Fruit fly (Drosophila melanogaster) whole organism, embryonic: ENCODE results near the gene CG15435.

Experiments
- Bgb ChIP-seq: fragments of 200-800 bp; sonication (Bioruptor generic); IDR thresholded peaks from 2 replicates; pipeline ENCODE4 v1.3.6; 2022; ENCODE audit warnings: missing biosample characterization, missing genetic modification characterization; ENCODE audit not compliant: partially characterized antibody
- CG1024 ChIP-seq: fragments of 200-800 bp; sonication (Bioruptor generic); IDR thresholded peaks from 2 replicates; pipeline ENCODE4 v1.3.6; 2022; ENCODE audit warnings: missing biosample characterization, missing genetic modification characterization
- CG10979 ChIP-seq: fragments of 200-800 bp; sonication (Bioruptor generic); optimal IDR thresholded peaks from 2 replicates; lab custom pipeline; 2018; ENCODE audit warnings: missing biosample characterization, mild to moderate bottlenecking, missing genetic modification characterization, moderate library complexity
- CG11085 ChIP-seq: fragments of 200-800 bp; sonication (Bioruptor generic); IDR thresholded peaks from 2 replicates; pipeline ENCODE4 v1.3.6; 2022; ENCODE audit warnings: missing biosample characterization, missing genetic modification characterization
- CG14860 ChIP-seq: fragments of 200-800 bp; sonication (Bioruptor generic); IDR thresholded peaks from 3 replicates; pipeline ENCODE4 v1.3.6; 2022; ENCODE audit warnings: missing biosample characterization, missing genetic modification characterization; ENCODE audit not compliant: partially characterized antibody
- CG1603 ChIP-seq: fragments of 200-800 bp; sonication (Bioruptor generic); optimal IDR thresholded peaks from 2 replicates; lab custom pipeline; 2019; ENCODE audit warnings: missing biosample characterization, mild to moderate bottlenecking, missing genetic modification characterization, moderate library complexity
- CG17612 ChIP-seq: fragments of 200-800 bp; sonication (Bioruptor generic); IDR thresholded peaks from 2 replicates; pipeline ENCODE4 v1.3.6; 2022; ENCODE audit warnings: missing biosample characterization, missing genetic modification characterization
- CG18599 ChIP-seq: fragments of 200-800 bp; sonication (Bioruptor generic); optimal IDR thresholded peaks from 3 replicates; lab custom pipeline; 2017; ENCODE audit warnings: missing biosample characterization, missing genetic modification characterization, mild to moderate bottlenecking, moderate library complexity, missing genetic modification reagents
- CG30431 ChIP-seq: fragments of 200-800 bp; sonication (Bioruptor generic); optimal IDR thresholded peaks from 2 replicates; lab custom pipeline; 2017; ENCODE audit warnings: missing biosample characterization, missing genetic modification characterization
- CG34376 ChIP-seq: fragments of 200-800 bp; sonication (Bioruptor generic); optimal IDR thresholded peaks from 2 replicates; lab custom pipeline; 2018; ENCODE audit warnings: missing biosample characterization, mild to moderate bottlenecking, missing genetic modification characterization
- CG3726 ChIP-seq: fragments of 200-800 bp; sonication (Bioruptor generic); IDR thresholded peaks from 3 replicates; pipeline ENCODE4, ENCODE4 v1.3.6; 2022; ENCODE audit warnings: missing biosample characterization, missing genetic modification characterization
- CG42726 ChIP-seq: fragments of 200-800 bp; sonication (Bioruptor generic); IDR thresholded peaks from 2 replicates; pipeline ENCODE4 v1.3.6; 2022; ENCODE audit warnings: missing biosample characterization, missing genetic modification characterization; ENCODE audit not compliant: partially characterized antibody
- CG4328 ChIP-seq: fragments of 200-800 bp; sonication (Bioruptor generic); optimal IDR thresholded peaks from 3 replicates; lab custom pipeline; 2017; ENCODE audit warnings: missing biosample characterization, missing genetic modification reagents, missing genetic modification characterization
- CG4404 ChIP-seq: fragments of 200-800 bp; sonication (Bioruptor generic); IDR thresholded peaks from 2 replicates; pipeline ENCODE4 v1.3.6; 2022; ENCODE audit warnings: missing biosample characterization, missing genetic modification characterization
- CG7839 ChIP-seq: fragments of 200-800 bp; sonication (Bioruptor generic); optimal IDR thresholded peaks from 3 replicates; lab custom pipeline; 2018; ENCODE audit warnings: missing biosample characterization, mild to moderate bottlenecking, missing genetic modification characterization, moderate library complexity
- CG8281 ChIP-seq: fragments of 200-800 bp; sonication (Bioruptor generic); optimal IDR thresholded peaks from 2 replicates; lab custom pipeline; 2018; ENCODE audit warnings: missing biosample characterization, mild to moderate bottlenecking, missing genetic modification characterization, moderate library complexity
- CG8359 ChIP-seq: fragments of 200-800 bp; sonication (Bioruptor generic); optimal IDR thresholded peaks from 2 replicates; lab custom pipeline; 2017; ENCODE audit warnings: missing biosample characterization, mild to moderate bottlenecking, missing genetic modification characterization, borderline replicate concordance
- CG9876 ChIP-seq: fragments of 200-800 bp; sonication (Bioruptor generic); optimal IDR thresholded peaks from 2 replicates; lab custom pipeline; 2016; ENCODE audit warnings: missing biosample characterization, missing genetic modification characterization
- Dfd ChIP-seq, 2 experiments: fragments of >200 bp; optimal IDR thresholded peaks; 2 replicates each; lab custom pipeline; 2017; ENCODE audit warnings: missing biosample characterization in 2 of 2, missing genetic modification characterization in 2 of 2
- Ets65A ChIP-seq: fragments of 200-800 bp; sonication (Bioruptor generic); peaks from one replicate; lab custom pipeline; 2016; ENCODE audit warnings: missing biosample characterization, missing genetic modification characterization
- Gug ChIP-seq: fragments of 200-800 bp; sonication (Bioruptor generic); IDR thresholded peaks from 4 replicates; pipeline ENCODE4 v1.3.6; 2022; ENCODE audit warnings: missing biosample characterization, missing genetic modification characterization
- MTF-1 ChIP-seq: fragments of 200-800 bp; sonication (Bioruptor generic); optimal IDR thresholded peaks from 2 replicates; lab custom pipeline; 2018; ENCODE audit warnings: missing biosample characterization, mild to moderate bottlenecking, missing genetic modification characterization, borderline replicate concordance
- Myb ChIP-seq: fragments of 200-800 bp; sonication (Bioruptor generic); optimal IDR thresholded peaks from 2 replicates; lab custom pipeline; 2016; ENCODE audit warnings: missing biosample characterization, missing genetic modification characterization
- NFAT ChIP-seq: fragments of 200-800 bp; sonication (Bioruptor generic); IDR thresholded peaks from 2 replicates; pipeline ENCODE4 v1.3.6; 2022; ENCODE audit warnings: missing biosample characterization, missing genetic modification characterization
- Scr ChIP-seq: fragments of 200-800 bp; sonication (Bioruptor generic); IDR thresholded peaks from 2 replicates; pipeline ENCODE4 v1.3.6; 2022; ENCODE audit warnings: missing biosample characterization, missing genetic modification characterization; ENCODE audit not compliant: partially characterized antibody
- Side ChIP-seq: fragments of 200-800 bp; sonication (Bioruptor generic); optimal IDR thresholded peaks from 2 replicates; lab custom pipeline; 2016; ENCODE audit warnings: missing biosample characterization, missing genetic modification characterization
- Tbp ChIP-seq: fragments of >200 bp; optimal IDR thresholded peaks from 2 replicates; lab custom pipeline; 2018; ENCODE audit warnings: missing biosample characterization, missing genetic modification characterization
- al ChIP-seq: fragments of 200-800 bp; sonication (Bioruptor generic); IDR thresholded peaks from 2 replicates; pipeline ENCODE4 v1.3.6; 2022; ENCODE audit warnings: missing biosample characterization, missing genetic modification characterization
- bbx ChIP-seq: fragments of 200-800 bp; sonication (Bioruptor generic); IDR thresholded peaks from 2 replicates; pipeline ENCODE4 v1.3.6; 2022; ENCODE audit warnings: missing biosample characterization, missing genetic modification characterization; ENCODE audit not compliant: partially characterized antibody
- btn ChIP-seq: fragments of 200-800 bp; sonication (Bioruptor generic); optimal IDR thresholded peaks from 2 replicates; lab custom pipeline; 2016; ENCODE audit warnings: missing biosample characterization, missing genetic modification characterization
- cad ChIP-seq: fragments of >200 bp; optimal IDR thresholded peaks from 2 replicates; lab custom pipeline; 2017; ENCODE audit warnings: missing biosample characterization, missing genetic modification characterization
- chn ChIP-seq: fragments of 200-800 bp; sonication (Bioruptor generic); optimal IDR thresholded peaks from 2 replicates; lab custom pipeline; 2016; ENCODE audit warnings: missing biosample characterization, missing genetic modification characterization
- dimm ChIP-seq: fragments of 200-800 bp; sonication (Bioruptor generic); IDR thresholded peaks from 2 replicates; pipeline ENCODE4 v1.3.6; 2022; ENCODE audit warnings: missing biosample characterization, missing genetic modification characterization
- dm ChIP-seq: fragments of 200-800 bp; sonication (Bioruptor generic); optimal IDR thresholded peaks from 3 replicates; lab custom pipeline; 2016; ENCODE audit warnings: missing biosample characterization, missing genetic modification characterization
- eve ChIP-seq, 2 experiments: fragments of >200 bp; optimal IDR thresholded peaks; 2 replicates each; lab custom pipeline; 2017; ENCODE audit warnings: missing biosample characterization in 2 of 2, missing genetic modification characterization in 2 of 2
- ftz-f1 ChIP-seq: fragments of 200-800 bp; sonication (Bioruptor generic); optimal IDR thresholded peaks from 2 replicates; lab custom pipeline; 2016; ENCODE audit warnings: missing biosample characterization, missing genetic modification characterization
- gsb-n ChIP-seq: fragments of 200-800 bp; sonication (Bioruptor generic); optimal IDR thresholded peaks from 3 replicates; lab custom pipeline; 2018; ENCODE audit warnings: missing biosample characterization, mild to moderate bottlenecking, missing genetic modification characterization
- her ChIP-seq: fragments of 200-800 bp; sonication (Bioruptor generic); optimal IDR thresholded peaks from 2 replicates; lab custom pipeline; 2016; ENCODE audit warnings: missing biosample characterization, missing genetic modification characterization
- hkb ChIP-seq, 2 experiments: fragments of 200-800 bp in 1 of 2; fragments of >200 bp in 1 of 2; sonication (Bioruptor generic) in 1 of 2; IDR thresholded peaks in 1 of 2; optimal IDR thresholded peaks in 1 of 2; 2 replicates each; pipeline versions ENCODE4 v1.3.6 to Lab custom; 2017 to 2022; ENCODE audit warnings: missing biosample characterization in 1 of 2, missing genetic modification characterization in 1 of 2
- kni ChIP-seq: fragments of 200-800 bp; sonication (Bioruptor generic); optimal IDR thresholded peaks from 3 replicates; lab custom pipeline; 2017; ENCODE audit warnings: mild to moderate bottlenecking, missing biosample characterization, missing genetic modification reagents, missing genetic modification characterization
- mld ChIP-seq: fragments of 200-800 bp; sonication (Bioruptor generic); IDR thresholded peaks from 3 replicates; pipeline ENCODE4 v1.3.6; 2022; ENCODE audit warnings: missing biosample characterization, missing genetic modification characterization; ENCODE audit not compliant: partially characterized antibody
- otp ChIP-seq: fragments of 200-800 bp; sonication (Bioruptor generic); IDR thresholded peaks from 3 replicates; pipeline ENCODE4, ENCODE4 v1.3.6; 2022; ENCODE audit warnings: missing biosample characterization, missing genetic modification characterization
- pfk ChIP-seq: fragments of 200-800 bp; sonication (Bioruptor generic); optimal IDR thresholded peaks from 2 replicates; lab custom pipeline; 2018; ENCODE audit warnings: missing biosample characterization, mild to moderate bottlenecking, missing genetic modification characterization, moderate library complexity
- prd ChIP-seq, 3 experiments: fragments of >200 bp in 2 of 3; fragments of 200-800 bp in 1 of 3; sonication (Bioruptor generic) in 1 of 3; optimal IDR thresholded peaks in 2 of 3; IDR thresholded peaks in 1 of 3; 2 replicates in 2 of 3; 3 replicates in 1 of 3; pipeline versions ENCODE4 v1.3.6 to Lab custom; 2017 to 2022; ENCODE audit warnings: missing biosample characterization in 1 of 3, missing genetic modification characterization in 1 of 3
- row ChIP-seq: fragments of 200-800 bp; sonication (Bioruptor generic); IDR thresholded peaks from 3 replicates; pipeline ENCODE4 v1.3.6; 2022; ENCODE audit warnings: missing biosample characterization, missing genetic modification characterization
- salm ChIP-seq: fragments of 200-800 bp; sonication (Bioruptor generic); optimal IDR thresholded peaks from 2 replicates; lab custom pipeline; 2018; ENCODE audit warnings: missing biosample characterization, mild to moderate bottlenecking, missing genetic modification characterization
- sc ChIP-seq, 3 experiments: fragments of >200 bp in 2 of 3; fragments of 200-800 bp in 1 of 3; sonication (Bioruptor generic) in 1 of 3; optimal IDR thresholded peaks; 2 replicates in 2 of 3; 3 replicates in 1 of 3; lab custom pipeline; 2017; ENCODE audit warnings: mild to moderate bottlenecking in 1 of 3, missing biosample characterization in 1 of 3, missing genetic modification characterization in 1 of 3, missing genetic modification reagents in 1 of 3
- sna ChIP-seq: fragments of 200-800 bp; sonication (Bioruptor generic); IDR thresholded peaks from 2 replicates; pipeline ENCODE4 v1.3.6; 2022; ENCODE audit warnings: missing biosample characterization, missing genetic modification characterization; ENCODE audit not compliant: partially characterized antibody
- toy ChIP-seq: fragments of 200-800 bp; sonication (Bioruptor generic); IDR thresholded peaks from 2 replicates; pipeline ENCODE4 v1.3.6; 2022; ENCODE audit warnings: missing biosample characterization, missing genetic modification characterization

Gene CG15435

dm6 chr2L:4418819-4419218 is 40.7 kb upstream of the CG15435 start (continued):
- no peak for TF ChIP-seq CG18599 (GFP tag; lab: Kevin White, UChicago)
- TF ChIP-seq cad, result no peak
- TF ChIP-seq CG8281 (tag; lab: Kevin White, UChicago), result no peak
- TF ChIP-seq btn, result no peak
- no peak for TF ChIP-seq sc (optimal IDR thresholded peaks at IDR 0.05; lab: Kevin White, UChicago)
- TF ChIP-seq sc (GFP tag; optimal IDR thresholded peaks at IDR 0.05; lab: Kevin White, UChicago), result no peak
- TF ChIP-seq ftz-f1, result no peak
- peak; percentile 52 for TF ChIP-seq Scr (GFP tag; lab: Robert Waterston, UW)
- TF ChIP-seq CG10979 (tag; lab: Kevin White, UChicago), result no peak
- peak; percentile 67 for TF ChIP-seq bbx (GFP tag; lab: Robert Waterston, UW)
- peak; percentile 59 for TF ChIP-seq CG14860 (GFP tag; lab: Robert Waterston, UW)
- TF ChIP-seq kni (GFP tag; lab: Kevin White, UChicago), result no peak
- no peak for TF ChIP-seq CG4404 (GFP tag; lab: Robert Waterston, UW)
- TF ChIP-seq CG11085 (GFP tag; lab: Robert Waterston, UW), result no peak
- no peak for TF ChIP-seq CG30431 (GFP tag; lab: Kevin White, UChicago)
- no peak for TF ChIP-seq Side (GFP tag; lab: Kevin White, UChicago)

dm6 chr2L:4422154-4422553 is 37.4 kb upstream of the CG15435 start:
- TF ChIP-seq row (peak; percentile 50; the same call in 2 of the 3 replicates), Bgb (GFP tag; lab: Robert Waterston, UW) (no peak), Dfd (GFP tag; optimal IDR thresholded peaks at IDR 0.05; lab: Kevin White, UChicago) (no peak), dm (GFP tag; lab: Kevin White, UChicago) (no peak), pfk (GFP tag; lab: Kevin White, UChicago) (no peak), salm (tag; lab: Kevin White, UChicago) (no peak), CG1024 (no peak), hkb (optimal IDR thresholded peaks at IDR 0.05; lab: Kevin White, UChicago) (no peak), hkb (GFP tag; IDR thresholded peaks at IDR 0.05; lab: Robert Waterston, UW) (no peak), CG9876 (GFP tag; lab: Kevin White, UChicago) (no peak), al (GFP tag; lab: Robert Waterston, UW) (no peak; the same call in 1 of the 2 replicates), CG8359 (GFP tag; lab: Kevin White, UChicago) (no peak), CG17612 (GFP tag; lab: Robert Waterston, UW) (0 out of 2 replicates have a peak, but pooled peaks have one; percentile 35), her (GFP tag; lab: Kevin White, UChicago) (no peak), Tbp (GFP tag; lab: Kevin White, UChicago) (no peak), CG1603 (tag; lab: Kevin White, UChicago) (no peak), gsb-n (tag; lab: Kevin White, UChicago) (no peak), Myb (GFP tag; lab: Kevin White, UChicago) (no peak), MTF-1 (GFP tag; lab: Kevin White, UChicago) (no peak), CG7839 (no peak), CG4328 (no peak), CG34376 (GFP tag; lab: Kevin White, UChicago) (no peak), dimm (peak; percentile 23; the same call in 1 of the 2 replicates), mld (no peak), prd (optimal IDR thresholded peaks at IDR 0.05; lab: Kevin White, UChicago) (no peak), prd (GFP tag; IDR thresholded peaks at IDR 0.05; lab: Robert Waterston, UW) (peak; percentile 28; the same call in 1 of the 3 replicates), eve (GFP tag; optimal IDR thresholded peaks at IDR 0.05; lab: Kevin White, UChicago) (no peak), Gug (GFP tag; lab: Robert Waterston, UW) (no peak), toy (GFP tag; lab: Robert Waterston, UW) (no peak), CG3726 (no peak), NFAT (GFP tag; lab: Robert Waterston, UW) (no peak), sna (no peak), CG42726 (no peak), chn (GFP tag; lab: Kevin White, UChicago) (no peak), otp (GFP tag; lab: Robert Waterston, UW) (no peak), Ets65A (peak; percentile 63)
